Worm (Caenorhabditis elegans) whole organism, young adult: ENCODE measurements around the gene F22B5.6.

Source experiments
- B0019.2 ChIP-seq: fragments of 200-800 bp; sonication (Bioruptor generic); conservative IDR thresholded peaks from 2 replicates; pipeline ENCODE4 v1.3.6; 2022; ENCODE audit warnings: missing genetic modification reagents, missing genetic modification characterization, missing compliant biosample characterization
- Y79H2A.3 ChIP-seq: fragments of 200-800 bp; sonication (Bioruptor generic); conservative IDR thresholded peaks from 2 replicates; pipeline ENCODE4 v1.3.6; 2022; ENCODE audit warnings: missing genetic modification reagents, missing genetic modification characterization, missing compliant biosample characterization
- bed-1 ChIP-seq: fragments of 200-800 bp; sonication (Bioruptor generic); IDR thresholded peaks from 2 replicates; pipeline ENCODE4 v1.3.6; 2022; ENCODE audit warnings: missing genetic modification reagents, missing genetic modification characterization, missing compliant biosample characterization
- ceh-58 ChIP-seq: fragments of 200-800 bp; sonication (Bioruptor generic); IDR thresholded peaks from 2 replicates; pipeline ENCODE4 v1.3.6; 2022; ENCODE audit warnings: missing genetic modification characterization, missing compliant biosample characterization
- dpl-1 ChIP-seq: fragments of 150-350 bp; optimal IDR thresholded peaks from 2 replicates; lab custom pipeline; 2014; ENCODE audit warnings: missing biosample characterization, missing genetic modification reagents, missing genetic modification characterization
- egrh-3 ChIP-seq: fragments of 200-800 bp; sonication (Bioruptor generic); IDR thresholded peaks from 2 replicates; pipeline ENCODE4 v1.3.6; 2022; ENCODE audit warnings: missing genetic modification reagents, missing genetic modification characterization, missing compliant biosample characterization
- fkh-3 ChIP-seq: sonication (generic microtip); optimal IDR thresholded peaks from 2 replicates; lab custom pipeline; 2016; ENCODE audit warnings: mild to moderate bottlenecking, missing genetic modification characterization, missing compliant biosample characterization
- snpc-1.1 ChIP-seq: sonication (generic microtip); optimal IDR thresholded peaks from 2 replicates; lab custom pipeline; 2017; ENCODE audit warnings: missing genetic modification characterization, mild to moderate bottlenecking, missing compliant biosample characterization, antibody characterized with exemption, moderate library complexity, missing genotype, missing genetic modification reagents; ENCODE audit not compliant: insufficient read depth
- snpc-4 ChIP-seq, 5 experiments: fragments of 150-350 bp in 1 of 5; sonication (generic microtip) in 4 of 5; optimal IDR thresholded peaks; 2 replicates each; lab custom pipeline; 2014 to 2018; ENCODE audit warnings: missing genetic modification characterization in 5 of 5, missing biosample characterization in 3 of 5, antibody characterized with exemption in 2 of 5, mild to moderate bottlenecking in 2 of 5, missing compliant biosample characterization in 2 of 5, missing genotype in 2 of 5, moderate library complexity in 2 of 5, missing genetic modification reagents in 1 of 5
- ztf-28 ChIP-seq: fragments of 200-800 bp; sonication (Bioruptor generic); IDR thresholded peaks from 2 replicates; pipeline ENCODE4 v1.3.6; 2022; ENCODE audit warnings: missing genetic modification reagents, missing genetic modification characterization, missing compliant biosample characterization

DNA sequence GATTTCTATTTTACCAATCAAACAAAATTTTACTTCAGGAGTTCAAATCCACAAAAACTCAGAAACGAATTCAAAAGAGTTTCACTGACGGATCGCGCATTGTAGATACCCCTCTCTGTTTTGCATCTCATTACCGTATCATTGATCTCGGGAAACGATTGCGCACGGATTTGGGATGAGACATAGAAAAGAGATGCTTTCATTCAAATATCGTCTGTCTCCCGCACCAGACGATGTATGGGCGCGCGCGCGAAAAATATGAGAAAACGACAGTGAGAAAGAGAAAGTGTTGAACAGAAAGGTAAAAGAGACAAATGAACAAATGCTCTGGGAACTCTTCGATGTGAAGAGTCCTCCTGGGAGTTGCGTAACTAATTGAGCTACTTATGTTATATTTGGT is 45.0 kb downstream of the F22B5.6 start:
- TF ChIP-seq B0019.2 (no peak), snpc-4 (GFP tag; optimal IDR thresholded peaks at IDR 0.05; lab: Kevin White, UChicago) (no peak), snpc-4 (tag; optimal IDR thresholded peaks at IDR 0.05; lab: Kevin White, UChicago) (no peak), snpc-1.1 (tag; lab: Kevin White, UChicago) (no peak), fkh-3 (tag; lab: Kevin White, UChicago) (no peak), egrh-3 (GFP tag; lab: Robert Waterston, UW) (no peak), Y79H2A.3 (no peak), ztf-28 (no peak), dpl-1 (no peak), ceh-58 (GFP tag; lab: Robert Waterston, UW) (no peak), bed-1 (GFP tag; lab: Robert Waterston, UW) (no peak)
